Worm (Caenorhabditis elegans) whole organism, midembryonic: ENCODE data around the gene iff-1.

Experiments
- T22C8.4 ChIP-seq: fragments of 200-800 bp; sonication (Bioruptor generic); IDR thresholded peaks from 2 replicates; pipeline ENCODE4 v1.3.6; 2022; ENCODE audit warnings: missing genetic modification characterization, missing compliant biosample characterization
- cog-1 ChIP-seq: sonication (generic microtip); optimal IDR thresholded peaks from 2 replicates; lab custom pipeline; 2016; ENCODE audit warnings: missing genetic modification characterization, missing compliant biosample characterization
- flt-1 ChIP-seq: fragments of 200-800 bp; sonication (Bioruptor generic); IDR thresholded peaks from 2 replicates; pipeline ENCODE4 v1.3.6; 2022; ENCODE audit warnings: missing genetic modification characterization, missing compliant biosample characterization
- klf-2 ChIP-seq: fragments of 200-800 bp; sonication (Bioruptor generic); conservative IDR thresholded peaks from 2 replicates; pipeline ENCODE4 v1.3.6; 2022; ENCODE audit warnings: missing genetic modification reagents, missing genetic modification characterization, missing compliant biosample characterization
- med-1 ChIP-seq: sonication (generic microtip); optimal IDR thresholded peaks from 2 replicates; lab custom pipeline; 2017; ENCODE audit warnings: missing genetic modification characterization, mild to moderate bottlenecking, missing compliant biosample characterization, antibody characterized with exemption, missing genetic modification reagents; ENCODE audit not compliant: insufficient read depth
- ref-1 ChIP-seq: fragments of 200-800 bp; sonication (Bioruptor generic); conservative IDR thresholded peaks from 2 replicates; pipeline ENCODE4 v1.3.6; 2022; ENCODE audit warnings: missing genetic modification reagents, missing genetic modification characterization, missing compliant biosample characterization
- tab-1 ChIP-seq: fragments of 200-800 bp; sonication (Bioruptor generic); IDR thresholded peaks from 2 replicates; pipeline ENCODE4 v1.3.6; 2022; ENCODE audit warnings: missing genetic modification characterization, missing compliant biosample characterization
- ztf-23 ChIP-seq: fragments of 200-800 bp; sonication (Bioruptor generic); IDR thresholded peaks from 2 replicates; pipeline ENCODE4 v1.3.6; 2022; ENCODE audit warnings: missing genetic modification reagents, missing genetic modification characterization, missing compliant biosample characterization
- ztf-29 ChIP-seq: fragments of 200-800 bp; sonication (Bioruptor generic); IDR thresholded peaks from 2 replicates; pipeline ENCODE4 v1.3.6; 2022; ENCODE audit warnings: missing genetic modification reagents, missing genetic modification characterization, missing compliant biosample characterization

iff-1 gene

ce11 chrIII:9746665-9747064 lies 328 bp downstream of the iff-1 start:
- no peak for TF ChIP-seq tab-1 (GFP tag; lab: Robert Waterston, UW)

- TF ChIP-seq med-1 (no peak), ref-1 (GFP tag; lab: Robert Waterston, UW) (no peak)
Observed at ce11 chrIII:9745333-9745897, 1.6 kb downstream of the iff-1 start.

ce11 chrIII:9744525-9744924 lies 2.5 kb downstream of the iff-1 start:
- TF ChIP-seq ref-1 (GFP tag; lab: Robert Waterston, UW) = no peak; the same call in 1 of the 2 replicates

ce11 chrIII:9743239-9743638 lies 3.8 kb downstream of the iff-1 start, which contains the start of gene T05G5.1:
Gene T05G5.1, minus strand, starts transcription at chrIII:9743339.
- TF ChIP-seq ztf-29 (GFP tag; lab: Robert Waterston, UW) = no peak
- no peak for TF ChIP-seq klf-2
- no peak for TF ChIP-seq tab-1 (GFP tag; lab: Robert Waterston, UW)
- TF ChIP-seq med-1 = no peak
- no peak for TF ChIP-seq ztf-23 (GFP tag; lab: Robert Waterston, UW)
- TF ChIP-seq cog-1 (tag; lab: Kevin White, UChicago) = no peak
- no peak for TF ChIP-seq ref-1 (GFP tag; lab: Robert Waterston, UW)
- TF ChIP-seq T22C8.4 = no peak
- no peak for TF ChIP-seq flt-1 (GFP tag; lab: Robert Waterston, UW)

- TF ChIP-seq ztf-23 (GFP tag; lab: Robert Waterston, UW) (no peak), med-1 (no peak), ztf-29 (GFP tag; lab: Robert Waterston, UW) (0 out of 2 replicates have a peak, but pooled peaks have one; percentile 38)
Observed at ce11 chrIII:9741985-9742384, 5.0 kb downstream of the iff-1 start.

ce11 chrIII:9740663-9741062 lies 6.3 kb downstream of the iff-1 start:
- TF ChIP-seq ztf-29 (GFP tag; lab: Robert Waterston, UW) (no peak), med-1 (no peak), ztf-23 (GFP tag; lab: Robert Waterston, UW) (no peak), tab-1 (GFP tag; lab: Robert Waterston, UW) (no peak), T22C8.4 (no peak), klf-2 (no peak), flt-1 (GFP tag; lab: Robert Waterston, UW) (no peak)

ce11 chrIII:9738954-9739353 lies 8.0 kb downstream of the iff-1 start, which contains the start of gene hlh-4:
Gene hlh-4, minus strand, starts transcription at chrIII:9739054.
- TF ChIP-seq klf-2 (no peak), cog-1 (tag; lab: Kevin White, UChicago) (no peak), ztf-29 (GFP tag; lab: Robert Waterston, UW) (no peak), ztf-23 (GFP tag; lab: Robert Waterston, UW) (no peak), med-1 (no peak), flt-1 (GFP tag; lab: Robert Waterston, UW) (no peak), T22C8.4 (no peak), tab-1 (GFP tag; lab: Robert Waterston, UW) (no peak), ref-1 (GFP tag; lab: Robert Waterston, UW) (no peak)

- no peak for TF ChIP-seq med-1
- no peak for TF ChIP-seq cog-1 (tag; lab: Kevin White, UChicago)
- TF ChIP-seq klf-2 = no peak
- TF ChIP-seq T22C8.4 = no peak
- TF ChIP-seq ref-1 (GFP tag; lab: Robert Waterston, UW) = no peak
- no peak for TF ChIP-seq ztf-23 (GFP tag; lab: Robert Waterston, UW)
- TF ChIP-seq flt-1 (GFP tag; lab: Robert Waterston, UW) = no peak
- no peak for TF ChIP-seq ztf-29 (GFP tag; lab: Robert Waterston, UW)
- no peak for TF ChIP-seq tab-1 (GFP tag; lab: Robert Waterston, UW)
Observed at ce11 chrIII:9735857-9736256, 11.1 kb downstream of the iff-1 start, which contains the start of gene dao-6. Gene dao-6, minus strand, starts transcription at chrIII:9736201.

ce11 chrIII:9734030-9734429 lies 13.0 kb downstream of the iff-1 start:
- TF ChIP-seq cog-1 (tag; lab: Kevin White, UChicago) = no peak
- no peak for TF ChIP-seq ztf-29 (GFP tag; lab: Robert Waterston, UW)
- no peak for TF ChIP-seq med-1
- TF ChIP-seq ref-1 (GFP tag; lab: Robert Waterston, UW) = no peak
- no peak for TF ChIP-seq tab-1 (GFP tag; lab: Robert Waterston, UW)
- no peak for TF ChIP-seq ztf-23 (GFP tag; lab: Robert Waterston, UW)

ce11 chrIII:9733333-9733732 lies 13.7 kb downstream of the iff-1 start:
- TF ChIP-seq T22C8.4 = no peak
- TF ChIP-seq flt-1 (GFP tag; lab: Robert Waterston, UW) = no peak
- no peak for TF ChIP-seq ztf-23 (GFP tag; lab: Robert Waterston, UW)
- no peak for TF ChIP-seq ztf-29 (GFP tag; lab: Robert Waterston, UW)
- no peak for TF ChIP-seq cog-1 (tag; lab: Kevin White, UChicago)
- no peak for TF ChIP-seq ref-1 (GFP tag; lab: Robert Waterston, UW)
- no peak for TF ChIP-seq klf-2

- no peak for TF ChIP-seq ztf-23 (GFP tag; lab: Robert Waterston, UW)
- TF ChIP-seq tab-1 (GFP tag; lab: Robert Waterston, UW) = no peak
- TF ChIP-seq klf-2 = no peak
- no peak for TF ChIP-seq ztf-29 (GFP tag; lab: Robert Waterston, UW)
- no peak for TF ChIP-seq flt-1 (GFP tag; lab: Robert Waterston, UW)
- TF ChIP-seq ref-1 (GFP tag; lab: Robert Waterston, UW) = no peak
- TF ChIP-seq T22C8.4 = no peak
- no peak for TF ChIP-seq med-1
- no peak for TF ChIP-seq cog-1 (tag; lab: Kevin White, UChicago)
Observed at ce11 chrIII:9731313-9731912, 15.6 kb downstream of the iff-1 start.
